Fruit fly (Drosophila melanogaster) whole organism, pupa: ENCODE results near the gene CG11811.

Experiments
- CG10348 ChIP-seq: fragments of 200-800 bp; sonication (Bioruptor generic); IDR thresholded peaks from 2 replicates; pipeline ENCODE4 v1.3.6; 2022; ENCODE audit warnings: missing biosample characterization, missing genetic modification characterization
- CG12605 ChIP-seq: fragments of 200-800 bp; sonication (Bioruptor generic); IDR thresholded peaks from 2 replicates; pipeline ENCODE4 v1.3.6; 2022; ENCODE audit warnings: missing biosample characterization, missing genetic modification characterization
- CG14655 ChIP-seq: fragments of 200-800 bp; sonication (Bioruptor generic); optimal IDR thresholded peaks from 3 replicates; lab custom pipeline; 2017; ENCODE audit warnings: mild to moderate bottlenecking, missing biosample characterization, missing genetic modification reagents, missing genetic modification characterization
- CG17806 ChIP-seq: fragments of 200-800 bp; sonication (Bioruptor generic); optimal IDR thresholded peaks from 2 replicates; lab custom pipeline; 2018; ENCODE audit warnings: missing biosample characterization, mild to moderate bottlenecking, missing genetic modification characterization, moderate library complexity
- CG4496 ChIP-seq: fragments of 200-800 bp; sonication (Bioruptor generic); IDR thresholded peaks from 3 replicates; pipeline ENCODE4 v1.3.6; 2022; ENCODE audit warnings: missing biosample characterization, missing genetic modification characterization
- CG8159 ChIP-seq: fragments of 200-800 bp; sonication (Bioruptor generic); optimal IDR thresholded peaks from 3 replicates; lab custom pipeline; 2018; ENCODE audit warnings: missing biosample characterization, mild to moderate bottlenecking, missing genetic modification characterization, moderate library complexity
- EcR ChIP-seq: fragments of 200-800 bp; sonication (Bioruptor generic); optimal IDR thresholded peaks from 3 replicates; lab custom pipeline; 2019; ENCODE audit warnings: missing biosample characterization, missing genetic modification characterization, mild to moderate bottlenecking, moderate library complexity, missing genetic modification reagents
- Ets98B ChIP-seq: fragments of 200-800 bp; sonication (Bioruptor generic); IDR thresholded peaks from 2 replicates; pipeline ENCODE4 v1.3.6; 2022; ENCODE audit warnings: missing biosample characterization, missing genetic modification characterization
- Pif1A ChIP-seq: fragments of 200-800 bp; sonication (Bioruptor generic); optimal IDR thresholded peaks from 3 replicates; lab custom pipeline; 2016; ENCODE audit warnings: missing biosample characterization, missing genetic modification characterization
- Snoo ChIP-seq: fragments of 200-800 bp; sonication (Bioruptor generic); optimal IDR thresholded peaks from 3 replicates; lab custom pipeline; 2017; ENCODE audit warnings: missing biosample characterization, mild to moderate bottlenecking, missing genetic modification characterization, inconsistent platforms
- fd96Ca ChIP-seq: fragments of 200-800 bp; sonication (Bioruptor generic); IDR thresholded peaks from 3 replicates; pipeline ENCODE4 v1.3.6; 2022; ENCODE audit warnings: missing biosample characterization, missing genetic modification characterization
- gl ChIP-seq: fragments of 200-800 bp; sonication (Bioruptor generic); optimal IDR thresholded peaks from 2 replicates; lab custom pipeline; 2018; ENCODE audit warnings: missing biosample characterization, mild to moderate bottlenecking, missing genetic modification characterization
- rn ChIP-seq: fragments of 200-800 bp; sonication (Bioruptor generic); IDR thresholded peaks from 2 replicates; pipeline ENCODE4 v1.3.6; 2022; ENCODE audit warnings: missing biosample characterization, missing genetic modification characterization

DNA sequence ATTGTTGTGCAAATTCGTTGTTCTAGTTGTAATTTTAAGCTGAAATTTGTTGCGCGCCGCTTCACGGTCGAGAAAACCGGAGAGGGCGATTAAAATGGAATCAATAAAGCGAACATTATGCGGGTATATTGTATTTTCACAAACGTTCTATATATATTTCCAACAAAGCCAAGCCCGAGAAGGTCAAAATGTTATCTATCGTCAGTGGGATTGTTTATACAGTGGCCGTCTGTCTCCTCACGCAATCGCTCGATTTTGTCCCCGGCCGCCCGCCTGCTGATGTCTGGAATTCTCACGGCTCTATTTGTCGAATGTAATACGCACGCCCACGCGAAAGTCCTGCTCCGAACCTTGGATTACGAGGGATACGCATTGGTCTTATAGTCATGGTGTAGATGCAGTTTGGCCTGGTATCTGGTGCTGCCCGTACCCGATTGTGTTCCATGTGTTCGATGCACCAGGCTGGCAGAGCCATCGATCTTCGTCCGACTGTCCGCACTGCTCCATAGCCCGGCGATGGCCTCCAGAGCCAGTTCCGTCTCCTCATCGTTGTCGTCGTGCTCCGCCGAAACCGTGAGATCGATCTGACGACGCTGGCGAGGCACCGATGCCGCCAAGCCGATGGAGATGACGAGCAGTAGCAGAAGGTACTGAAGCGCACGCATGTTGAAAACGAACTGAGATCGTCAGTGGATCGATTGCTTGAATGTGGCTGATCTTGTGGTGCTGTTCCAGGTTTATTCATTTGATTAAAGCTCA lies 1.8 kb downstream of the CG11811 start, which contains the start of gene CG33493:
- TF ChIP-seq gl, result no peak
- no peak for TF ChIP-seq CG17806 (tag; lab: Kevin White, UChicago)
- TF ChIP-seq CG14655 (GFP tag; lab: Kevin White, UChicago), result no peak
- no peak for TF ChIP-seq CG12605 (GFP tag; lab: Robert Waterston, UW)
- no peak for TF ChIP-seq Ets98B
- no peak for TF ChIP-seq rn (GFP tag; lab: Robert Waterston, UW)
- no peak for TF ChIP-seq fd96Ca (GFP tag; lab: Robert Waterston, UW)
- no peak for TF ChIP-seq EcR (GFP tag; lab: Kevin White, UChicago)
- TF ChIP-seq CG4496 (GFP tag; lab: Robert Waterston, UW), result no peak
- TF ChIP-seq Snoo (tag; lab: Kevin White, UChicago), result no peak
- TF ChIP-seq CG8159 (tag; lab: Kevin White, UChicago), result no peak
- TF ChIP-seq Pif1A (GFP tag; lab: Kevin White, UChicago), result no peak
- TF ChIP-seq CG10348 (GFP tag; lab: Robert Waterston, UW), result no peak
